Fruit fly (Drosophila melanogaster) whole organism, pupa: ENCODE results near the gene mRpL14.

Experiments used
- CG10348 ChIP-seq: fragments of 200-800 bp; sonication (Bioruptor generic); IDR thresholded peaks from 2 replicates; pipeline ENCODE4 v1.3.6; 2022; ENCODE audit warnings: missing biosample characterization, missing genetic modification characterization
- CG12605 ChIP-seq: fragments of 200-800 bp; sonication (Bioruptor generic); IDR thresholded peaks from 2 replicates; pipeline ENCODE4 v1.3.6; 2022; ENCODE audit warnings: missing biosample characterization, missing genetic modification characterization
- CG13204 ChIP-seq: fragments of 200-800 bp; sonication (Bioruptor generic); optimal IDR thresholded peaks from 2 replicates; lab custom pipeline; 2018; ENCODE audit warnings: missing biosample characterization, mild to moderate bottlenecking, missing genetic modification characterization, moderate library complexity
- CG14655 ChIP-seq: fragments of 200-800 bp; sonication (Bioruptor generic); optimal IDR thresholded peaks from 3 replicates; lab custom pipeline; 2017; ENCODE audit warnings: mild to moderate bottlenecking, missing biosample characterization, missing genetic modification reagents, missing genetic modification characterization
- CG15710 ChIP-seq: fragments of 200-800 bp; sonication (Bioruptor generic); optimal IDR thresholded peaks from 2 replicates; lab custom pipeline; 2018; ENCODE audit warnings: missing biosample characterization, mild to moderate bottlenecking, missing genetic modification characterization, moderate library complexity
- CG17806 ChIP-seq: fragments of 200-800 bp; sonication (Bioruptor generic); optimal IDR thresholded peaks from 2 replicates; lab custom pipeline; 2018; ENCODE audit warnings: missing biosample characterization, mild to moderate bottlenecking, missing genetic modification characterization, moderate library complexity
- CG32121 ChIP-seq: fragments of 200-800 bp; sonication (Bioruptor generic); IDR thresholded peaks from 2 replicates; pipeline ENCODE4 v1.3.6; 2022; ENCODE audit warnings: missing biosample characterization, missing genetic modification characterization
- CG34367 ChIP-seq: fragments of 200-800 bp; sonication (Bioruptor generic); optimal IDR thresholded peaks from 2 replicates; lab custom pipeline; 2018; ENCODE audit warnings: missing biosample characterization, mild to moderate bottlenecking, missing genetic modification characterization
- CG4496 ChIP-seq: fragments of 200-800 bp; sonication (Bioruptor generic); IDR thresholded peaks from 3 replicates; pipeline ENCODE4 v1.3.6; 2022; ENCODE audit warnings: missing biosample characterization, missing genetic modification characterization
- CG8159 ChIP-seq: fragments of 200-800 bp; sonication (Bioruptor generic); optimal IDR thresholded peaks from 3 replicates; lab custom pipeline; 2018; ENCODE audit warnings: missing biosample characterization, mild to moderate bottlenecking, missing genetic modification characterization, moderate library complexity
- CG8301 ChIP-seq: fragments of 200-800 bp; sonication (Bioruptor generic); optimal IDR thresholded peaks from 2 replicates; lab custom pipeline; 2018; ENCODE audit warnings: missing biosample characterization, mild to moderate bottlenecking, missing genetic modification characterization
- CG9948 ChIP-seq: fragments of 200-800 bp; sonication (Bioruptor generic); optimal IDR thresholded peaks from 2 replicates; lab custom pipeline; 2018; ENCODE audit warnings: missing biosample characterization, mild to moderate bottlenecking, missing genetic modification characterization, moderate library complexity
- D1 ChIP-seq: fragments of 200-800 bp; sonication (Bioruptor generic); optimal IDR thresholded peaks from 2 replicates; lab custom pipeline; 2018; ENCODE audit warnings: missing biosample characterization, mild to moderate bottlenecking, missing genetic modification characterization, moderate library complexity
- EcR ChIP-seq: fragments of 200-800 bp; sonication (Bioruptor generic); optimal IDR thresholded peaks from 3 replicates; lab custom pipeline; 2019; ENCODE audit warnings: missing biosample characterization, missing genetic modification characterization, mild to moderate bottlenecking, moderate library complexity, missing genetic modification reagents
- Ets98B ChIP-seq: fragments of 200-800 bp; sonication (Bioruptor generic); IDR thresholded peaks from 2 replicates; pipeline ENCODE4 v1.3.6; 2022; ENCODE audit warnings: missing biosample characterization, missing genetic modification characterization
- Pif1A ChIP-seq: fragments of 200-800 bp; sonication (Bioruptor generic); optimal IDR thresholded peaks from 3 replicates; lab custom pipeline; 2016; ENCODE audit warnings: missing biosample characterization, missing genetic modification characterization
- Pif1B ChIP-seq: fragments of 200-800 bp; sonication (Bioruptor generic); optimal IDR thresholded peaks from 3 replicates; lab custom pipeline; 2016; ENCODE audit warnings: missing biosample characterization, missing genetic modification characterization
- Snoo ChIP-seq: fragments of 200-800 bp; sonication (Bioruptor generic); optimal IDR thresholded peaks from 3 replicates; lab custom pipeline; 2017; ENCODE audit warnings: missing biosample characterization, mild to moderate bottlenecking, missing genetic modification characterization, inconsistent platforms
- fd96Ca ChIP-seq: fragments of 200-800 bp; sonication (Bioruptor generic); IDR thresholded peaks from 3 replicates; pipeline ENCODE4 v1.3.6; 2022; ENCODE audit warnings: missing biosample characterization, missing genetic modification characterization
- gl ChIP-seq: fragments of 200-800 bp; sonication (Bioruptor generic); optimal IDR thresholded peaks from 2 replicates; lab custom pipeline; 2018; ENCODE audit warnings: missing biosample characterization, mild to moderate bottlenecking, missing genetic modification characterization
- rn ChIP-seq: fragments of 200-800 bp; sonication (Bioruptor generic); IDR thresholded peaks from 2 replicates; pipeline ENCODE4 v1.3.6; 2022; ENCODE audit warnings: missing biosample characterization, missing genetic modification characterization

mRpL14 gene

dm6 chrX:2306760-2307159 lies 37.7 kb downstream of the mRpL14 start:
- TF ChIP-seq CG13204 (GFP tag; lab: Kevin White, UChicago) (peak; percentile 10), CG17806 (tag; lab: Kevin White, UChicago) (no peak)
- TF ChIP-seq, all 21 proteins: peak for 1

dm6 chrX:2306307-2306706 lies 38.1 kb downstream of the mRpL14 start:
- TF ChIP-seq CG8301 (tag; lab: Kevin White, UChicago) (peak; percentile 78), CG34367 (tag; lab: Kevin White, UChicago) (peak; percentile 53), rn (peak; percentile 27; the same call in 1 of the 2 replicates), CG8159 (tag; lab: Kevin White, UChicago) (peak; percentile 68), gl (tag; lab: Kevin White, UChicago) (no peak), Pif1B (peak; percentile 73), CG15710 (peak; percentile 51), CG13204 (GFP tag; lab: Kevin White, UChicago) (no peak), CG9948 (tag; lab: Kevin White, UChicago) (peak; percentile 65), Pif1A (GFP tag; lab: Kevin White, UChicago) (peak; percentile 76), CG14655 (GFP tag; lab: Kevin White, UChicago) (peak; percentile 85), fd96Ca (GFP tag; lab: Robert Waterston, UW) (peak; percentile 66), CG4496 (GFP tag; lab: Robert Waterston, UW) (peak; percentile 53; the same call in 2 of the 3 replicates), EcR (no peak), D1 (peak; percentile 17), CG10348 (GFP tag; lab: Robert Waterston, UW) (0 out of 2 replicates have a peak, but pooled peaks have one; percentile 25), CG17806 (tag; lab: Kevin White, UChicago) (peak; percentile 56), CG32121 (peak; percentile 53), CG12605 (no peak), Ets98B (GFP tag; lab: Robert Waterston, UW) (no peak; the same call in 1 of the 2 replicates), Snoo (tag; lab: Kevin White, UChicago) (peak; percentile 61)

- TF ChIP-seq CG32121 (peak; percentile 12; the same call in 1 of the 2 replicates), CG17806 (tag; lab: Kevin White, UChicago) (no peak), rn (no peak), CG14655 (GFP tag; lab: Kevin White, UChicago) (no peak), Ets98B (GFP tag; lab: Robert Waterston, UW) (peak; percentile 19; the same call in 1 of the 2 replicates), D1 (no peak), CG12605 (peak; percentile 33; the same call in 1 of the 2 replicates), CG15710 (no peak), Pif1B (no peak), Snoo (tag; lab: Kevin White, UChicago) (no peak), gl (tag; lab: Kevin White, UChicago) (peak; percentile 10), EcR (peak; percentile 92), CG9948 (tag; lab: Kevin White, UChicago) (no peak), CG8159 (tag; lab: Kevin White, UChicago) (no peak), CG8301 (tag; lab: Kevin White, UChicago) (no peak), Pif1A (GFP tag; lab: Kevin White, UChicago) (no peak), CG13204 (GFP tag; lab: Kevin White, UChicago) (peak; percentile 30), fd96Ca (GFP tag; lab: Robert Waterston, UW) (no peak), CG10348 (GFP tag; lab: Robert Waterston, UW) (no peak), CG34367 (tag; lab: Kevin White, UChicago) (no peak), CG4496 (GFP tag; lab: Robert Waterston, UW) (no peak)
These were observed 38.6 kb downstream of the mRpL14 start for dm6 chrX:2305842-2306300.

- TF ChIP-seq gl (tag; lab: Kevin White, UChicago), result no peak
- TF ChIP-seq CG15710, result no peak
- no peak for TF ChIP-seq CG9948 (tag; lab: Kevin White, UChicago)
- TF ChIP-seq Pif1A (GFP tag; lab: Kevin White, UChicago), result no peak
- no peak for TF ChIP-seq Pif1B
- TF ChIP-seq D1, result no peak
- no peak for TF ChIP-seq CG8159 (tag; lab: Kevin White, UChicago)
- TF ChIP-seq CG4496 (GFP tag; lab: Robert Waterston, UW), result no peak
- no peak for TF ChIP-seq CG14655 (GFP tag; lab: Kevin White, UChicago)
- TF ChIP-seq Ets98B (GFP tag; lab: Robert Waterston, UW), result no peak
- TF ChIP-seq CG10348 (GFP tag; lab: Robert Waterston, UW), result no peak
- TF ChIP-seq CG17806 (tag; lab: Kevin White, UChicago), result no peak
- no peak for TF ChIP-seq CG13204 (GFP tag; lab: Kevin White, UChicago)
- no peak for TF ChIP-seq CG12605
- TF ChIP-seq CG32121, result no peak
- TF ChIP-seq rn, result no peak
- TF ChIP-seq fd96Ca (GFP tag; lab: Robert Waterston, UW), result no peak
- no peak for TF ChIP-seq EcR
- TF ChIP-seq Snoo (tag; lab: Kevin White, UChicago), result no peak
- TF ChIP-seq CG8301 (tag; lab: Kevin White, UChicago), result no peak
These were observed 39.2 kb downstream of the mRpL14 start for dm6 chrX:2305281-2305680.

- peak; percentile 53 for TF ChIP-seq CG14655 (GFP tag; lab: Kevin White, UChicago)
- TF ChIP-seq Snoo (tag; lab: Kevin White, UChicago), result no peak
- TF ChIP-seq CG9948 (tag; lab: Kevin White, UChicago), result peak; percentile 0
- TF ChIP-seq CG8301 (tag; lab: Kevin White, UChicago), result peak; percentile 41
These were observed 39.8 kb downstream of the mRpL14 start for dm6 chrX:2304514-2305235.
